Fruit fly (Drosophila melanogaster): ENCODE results near the gene CG15537.

- TF ChIP-seq kay (GFP tag; ENCODE audit: borderline replicate concordance) (peak; percentile 74), cnc (optimal IDR thresholded peaks at IDR 0.05) (no peak), CG14711 (tag; optimal IDR thresholded peaks at IDR 0.05) (no peak), toe (GFP tag; optimal IDR thresholded peaks at IDR 0.05) (no peak), CG11617 (GFP tag; optimal IDR thresholded peaks at IDR 0.05) (peak; percentile 7), Crg-1 (GFP tag; optimal IDR thresholded peaks at IDR 0.05) (no peak), Mnt (GFP tag; optimal IDR thresholded peaks at IDR 0.05) (peak; percentile 11), pad (GFP tag; optimal IDR thresholded peaks at IDR 0.05) (no peak), tj (GFP tag; optimal IDR thresholded peaks at IDR 0.05) (peak; percentile 30), CG12768 (GFP tag; optimal IDR thresholded peaks at IDR 0.05) (no peak)
Observed at dm6 chr3R:30465775-30466494, 22.5 kb upstream of the CG15537 start, which contains the start of gene PH4alphaEFB.

All from whole organism, adult.